Worm (Caenorhabditis elegans): ENCODE results near the gene F02D8.1.

F02D8.1 gene

ce11 chrV:14947022-14947421 is 31.5 kb downstream of the F02D8.1 start, which contains the start of gene C30G7.4:
TSS of gene C30G7.4 (minus strand) at chrV:14947122.
- no peak for TF ChIP-seq ceh-82 (tag; optimal IDR thresholded peaks at IDR 0.05)

DNA sequence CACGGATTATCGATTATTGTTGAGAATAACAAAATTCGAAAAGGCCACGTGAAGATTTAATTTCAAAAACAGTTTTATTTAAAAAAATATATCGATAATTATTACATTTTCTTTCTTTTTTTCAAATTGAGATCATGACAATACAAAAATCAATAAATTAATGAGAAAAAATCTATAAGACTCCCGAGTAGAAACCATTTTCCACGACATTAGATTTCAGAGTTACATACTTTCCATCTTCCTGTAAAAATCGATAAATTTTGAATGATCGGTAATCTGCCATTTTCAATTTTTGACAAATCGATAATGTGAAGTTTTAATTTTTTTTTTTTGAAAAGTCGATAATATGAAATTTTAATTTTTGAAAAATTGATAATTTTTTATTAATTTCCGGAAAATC is 32.8 kb downstream of the F02D8.1 start, which contains the start of gene C30G7.3:
TSS of gene C30G7.3 (minus strand) at position 8 of the 400 bp plus-strand sequence.
- TF ChIP-seq jun-1 (tag; optimal IDR thresholded peaks at IDR 0.05): no peak
- TF ChIP-seq ceh-28 (tag; optimal IDR thresholded peaks at IDR 0.05): peak; percentile 65

- TF ChIP-seq ceh-28 (tag; optimal IDR thresholded peaks at IDR 0.05) (peak; percentile 46), fos-1 (tag; optimal IDR thresholded peaks at IDR 0.05) (no peak), nhr-25 (tag; optimal IDR thresholded peaks at IDR 0.05) (no peak), lin-39 (tag; optimal IDR thresholded peaks at IDR 0.05) (no peak), fkh-2 (tag; optimal IDR thresholded peaks at IDR 0.05) (no peak), ztf-11 (tag; optimal IDR thresholded peaks at IDR 0.05) (no peak), ceh-16 (tag; optimal IDR thresholded peaks at IDR 0.05) (no peak), hmg-11 (tag; optimal IDR thresholded peaks at IDR 0.05) (no peak), unc-62 (GFP tag; optimal IDR thresholded peaks at IDR 0.05) (no peak)
These were observed 33.4 kb downstream of the F02D8.1 start for ce11 chrV:14945124-14945523.

DNA sequence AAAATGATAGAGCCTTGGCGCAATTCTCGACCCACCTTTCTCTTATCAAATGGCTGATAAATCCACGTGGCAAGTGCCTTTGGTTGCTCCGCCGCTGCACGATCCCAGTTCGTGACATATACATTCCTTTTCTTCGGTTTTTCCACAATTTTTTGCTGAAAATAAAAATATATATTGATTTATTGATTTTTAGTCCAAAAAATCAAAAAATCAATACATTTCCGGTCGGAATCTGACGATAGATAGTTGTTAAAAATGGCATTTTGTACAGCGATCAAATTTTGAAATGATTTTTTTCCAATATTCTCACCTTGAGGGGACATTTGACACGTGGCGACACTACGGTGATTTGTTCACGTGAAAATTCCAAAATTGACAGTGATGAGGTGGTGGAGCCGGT is 34.7 kb downstream of the F02D8.1 start:
- peak; percentile 67 for TF ChIP-seq ceh-28 (tag; optimal IDR thresholded peaks at IDR 0.05)
- no peak for TF ChIP-seq ceh-16 (tag; optimal IDR thresholded peaks at IDR 0.05)

DNA sequence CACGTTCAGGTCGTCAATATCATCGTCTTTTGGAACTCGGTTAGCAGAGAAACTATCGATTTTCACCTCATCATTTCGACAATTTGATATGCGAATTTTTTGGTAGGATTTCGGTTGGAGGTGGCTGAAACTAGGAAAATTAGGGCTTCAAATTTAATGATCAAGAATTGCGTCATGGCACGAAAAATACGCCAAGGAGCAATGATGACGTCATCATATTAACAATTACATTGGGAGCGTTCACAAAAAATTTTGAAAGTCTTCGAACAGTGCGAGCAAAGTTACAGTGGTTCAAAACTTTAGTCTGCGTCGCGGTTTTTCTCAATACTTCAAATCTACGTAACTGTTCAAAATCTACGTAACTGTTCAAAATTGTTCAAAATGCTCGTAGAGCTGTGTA is 35.6 kb downstream of the F02D8.1 start:
- TF ChIP-seq nhr-28 (tag; optimal IDR thresholded peaks at IDR 0.05): no peak
- TF ChIP-seq pha-4 (tag; optimal IDR thresholded peaks at IDR 0.05): no peak

DNA sequence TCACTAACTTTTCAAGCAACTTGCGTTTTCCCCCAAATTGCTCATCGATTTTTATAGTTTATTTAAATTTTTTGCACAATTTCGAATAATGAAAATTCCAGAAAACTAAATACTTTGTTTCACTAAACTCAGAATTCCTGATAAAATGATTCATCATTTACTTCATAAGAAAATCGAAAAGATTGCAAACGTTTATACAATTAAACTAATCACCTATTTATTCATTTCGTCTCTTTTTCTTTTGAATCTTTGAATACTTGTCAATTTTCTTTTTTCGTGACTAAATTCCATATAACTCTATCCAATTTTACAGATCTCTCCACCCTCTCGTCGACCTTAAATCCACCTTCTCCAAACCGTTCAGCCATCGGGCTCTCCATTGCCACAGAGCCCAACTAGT is 41.9 kb downstream of the F02D8.1 start, which contains the start of gene C30G7.2:
TSS of gene C30G7.2 (plus strand) at position 301 of the 400 bp plus-strand sequence.
- no peak for TF ChIP-seq nhr-237 (tag; optimal IDR thresholded peaks at IDR 0.05)
- no peak for TF ChIP-seq elt-2 (tag; optimal IDR thresholded peaks at IDR 0.05)
- TF ChIP-seq nhr-76 (tag; optimal IDR thresholded peaks at IDR 0.05): no peak
- no peak for TF ChIP-seq zag-1 (tag; optimal IDR thresholded peaks at IDR 0.05)
- no peak for TF ChIP-seq ceh-9 (tag; optimal IDR thresholded peaks at IDR 0.05)
- TF ChIP-seq fos-1 (tag; optimal IDR thresholded peaks at IDR 0.05): no peak
- no peak for TF ChIP-seq nhr-12 (tag; optimal IDR thresholded peaks at IDR 0.05)
- TF ChIP-seq ceh-82 (tag; optimal IDR thresholded peaks at IDR 0.05): no peak
- no peak for TF ChIP-seq lin-39 (tag; optimal IDR thresholded peaks at IDR 0.05)
- no peak for TF ChIP-seq snpc-4 (tag; optimal IDR thresholded peaks at IDR 0.05)

DNA sequence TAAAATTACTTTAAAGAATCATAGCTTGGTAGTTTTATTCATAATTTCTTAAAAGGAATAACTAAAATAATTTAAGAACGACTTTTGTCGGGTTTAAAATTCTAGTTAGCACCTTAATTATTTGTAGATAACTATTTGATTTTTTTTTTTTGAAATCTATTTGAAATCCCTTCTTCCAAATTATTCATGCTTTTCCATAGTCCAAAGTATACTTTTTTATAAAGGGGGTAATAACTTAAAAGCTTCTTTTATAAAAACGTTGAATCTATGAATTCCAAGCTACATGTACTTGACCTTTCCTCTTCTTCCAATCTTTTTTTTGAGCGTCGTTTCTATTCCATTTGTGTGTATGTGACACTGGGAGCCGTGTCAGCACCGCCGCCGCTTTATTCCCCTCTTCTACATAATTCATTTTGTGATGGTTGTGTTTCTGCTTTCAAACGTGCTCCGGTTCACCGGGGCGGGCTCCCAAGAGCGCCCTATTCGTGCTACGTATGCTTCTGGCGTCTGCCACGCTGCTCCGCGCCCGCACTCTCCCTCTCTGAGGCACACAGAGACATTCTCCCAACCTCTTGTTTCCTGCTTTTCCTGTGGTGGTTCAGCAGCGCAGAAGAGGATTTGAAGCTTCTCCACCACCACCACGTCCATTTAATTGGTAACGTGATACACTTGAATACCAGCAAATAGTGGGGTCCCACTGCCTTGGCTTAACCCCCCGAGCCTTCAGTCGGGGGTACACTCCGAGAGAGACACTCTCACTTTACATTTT is 44.9 kb downstream of the F02D8.1 start:
- TF ChIP-seq eor-1 (tag; optimal IDR thresholded peaks at IDR 0.05) (no peak), fkh-2 (tag; optimal IDR thresholded peaks at IDR 0.05) (no peak), R02D3.7 (tag; optimal IDR thresholded peaks at IDR 0.05) (no peak), nhr-43 (tag; optimal IDR thresholded peaks at IDR 0.05; ENCODE audit: poor library complexity, severe bottlenecking) (no peak), nhr-28 (tag; optimal IDR thresholded peaks at IDR 0.05) (no peak), elt-1 (tag; optimal IDR thresholded peaks at IDR 0.05) (no peak), tbx-2 (tag; optimal IDR thresholded peaks at IDR 0.05) (no peak), aly-2 (tag; optimal IDR thresholded peaks at IDR 0.05) (no peak), mml-1 (tag; optimal IDR thresholded peaks at IDR 0.05) (no peak), daf-12 (tag; optimal IDR thresholded peaks at IDR 0.05) (no peak), ztf-4 (tag; optimal IDR thresholded peaks at IDR 0.05) (no peak), pqm-1 (tag; optimal IDR thresholded peaks at IDR 0.05) (no peak), hmg-11 (tag; optimal IDR thresholded peaks at IDR 0.05) (no peak), nhr-25 (tag; optimal IDR thresholded peaks at IDR 0.05) (no peak), lin-39 (tag; optimal IDR thresholded peaks at IDR 0.05) (no peak), ama-1 (optimal IDR thresholded peaks at IDR 0.05) (no peak), lsy-12 (tag; optimal IDR thresholded peaks at IDR 0.05) (no peak)
